Worm (Caenorhabditis elegans) whole organism, L2 larva: ENCODE results near the gene cnt-1.

ENCODE experiments used
- alr-1 ChIP-seq: fragments of 150-350 bp; optimal IDR thresholded peaks from 2 replicates; lab custom pipeline; 2014; ENCODE audit warnings: missing biosample characterization, missing genetic modification characterization
- ama-1 ChIP-seq: fragments of 150-350 bp; optimal IDR thresholded peaks from 2 replicates; lab custom pipeline; 2018; ENCODE audit warnings: inconsistent platforms
- fos-1 ChIP-seq: fragments of 150-350 bp; optimal IDR thresholded peaks from 2 replicates; lab custom pipeline; 2014; ENCODE audit warnings: missing biosample characterization, missing genetic modification characterization
- nhr-25 ChIP-seq: fragments of 150-350 bp; sonication (generic microtip); optimal IDR thresholded peaks from 3 replicates; lab custom pipeline; 2014; ENCODE audit warnings: missing biosample characterization, missing genetic modification characterization
- nhr-6 ChIP-seq: fragments of 150-350 bp; optimal IDR thresholded peaks from 2 replicates; lab custom pipeline; 2014; ENCODE audit warnings: missing biosample characterization, missing genetic modification characterization
- snpc-4 ChIP-seq: fragments of 150-350 bp; optimal IDR thresholded peaks from 2 replicates; lab custom pipeline; 2014; ENCODE audit warnings: missing biosample characterization, missing genetic modification characterization
- unc-62 ChIP-seq: fragments of 150-350 bp; optimal IDR thresholded peaks from 2 replicates; lab custom pipeline; 2014; ENCODE audit warnings: missing biosample characterization, missing genetic modification reagents, missing genetic modification characterization
- ztf-4 ChIP-seq: fragments of 150-350 bp; optimal IDR thresholded peaks from 2 replicates; lab custom pipeline; 2014; ENCODE audit warnings: missing biosample characterization, missing genetic modification characterization

DNA sequence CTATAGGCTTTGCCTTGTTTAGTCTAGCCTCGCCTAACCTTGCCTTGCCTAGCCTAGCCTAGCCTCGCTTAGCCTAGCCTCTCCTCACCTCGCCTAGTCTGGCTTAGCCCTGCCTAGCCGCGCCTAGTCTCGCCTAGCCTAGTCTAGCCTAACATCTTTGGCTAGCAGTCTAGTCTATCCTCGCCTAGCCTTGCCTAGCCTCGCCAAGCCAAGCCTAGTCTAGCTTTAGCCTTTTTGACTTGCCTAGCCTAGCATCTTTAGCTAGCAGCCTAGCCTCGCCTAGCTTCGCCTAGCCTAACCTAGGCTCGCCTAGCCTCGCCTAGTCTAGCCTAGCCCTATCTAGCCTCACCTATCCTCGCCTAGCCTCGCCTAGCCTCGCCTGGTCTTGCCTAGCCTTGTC lies 22.3 kb upstream of the cnt-1 start:
- TF ChIP-seq unc-62 (GFP tag; lab: Kevin White, UChicago) (no peak), ztf-4 (no peak), ama-1 (no peak), alr-1 (tag; lab: Kevin White, UChicago) (no peak), nhr-6 (tag; lab: Kevin White, UChicago) (no peak), fos-1 (no peak), snpc-4 (no peak), nhr-25 (no peak)
